Worm (Caenorhabditis elegans) whole organism, L1 larva: Measurements from ENCODE around the gene str-109.

Experiments
- C16A3.4 ChIP-seq: fragments of 150-350 bp; optimal IDR thresholded peaks from 2 replicates; lab custom pipeline; 2014; ENCODE audit warnings: missing biosample characterization, missing genetic modification characterization
- C34B4.2 ChIP-seq: sonication (generic microtip); optimal IDR thresholded peaks from 2 replicates; lab custom pipeline; 2017; ENCODE audit warnings: mild to moderate bottlenecking, missing genetic modification characterization, missing compliant biosample characterization
- ama-1 ChIP-seq: fragments of 150-350 bp; optimal IDR thresholded peaks from 2 replicates; lab custom pipeline; 2014
- blmp-1 ChIP-seq: fragments of 150-350 bp; optimal IDR thresholded peaks from 2 replicates; lab custom pipeline; 2014; ENCODE audit warnings: missing biosample characterization, missing genetic modification characterization
- ceh-63 ChIP-seq: fragments of 200-800 bp; sonication (Bioruptor generic); optimal IDR thresholded peaks from 2 replicates; lab custom pipeline; 2018; ENCODE audit warnings: mild to moderate bottlenecking, missing genetic modification characterization, missing compliant biosample characterization
- ceh-82 ChIP-seq, 3 experiments: fragments of 150-350 bp in 1 of 3; sonication (generic microtip) in 2 of 3; optimal IDR thresholded peaks; 2 replicates each; lab custom pipeline; 2014 to 2017; ENCODE audit warnings: missing biosample characterization in 3 of 3, missing genetic modification characterization in 3 of 3
- ces-1 ChIP-seq: fragments of 150-350 bp; optimal IDR thresholded peaks from 2 replicates; lab custom pipeline; 2014; ENCODE audit warnings: missing biosample characterization, missing genetic modification reagents, missing genetic modification characterization
- efl-1 ChIP-seq, 4 experiments: fragments of 150-350 bp; optimal IDR thresholded peaks in 3 of 4; peaks in 1 of 4; 1 replicate in 1 of 4; 2 replicates in 3 of 4; lab custom pipeline; 2014; ENCODE audit warnings: missing biosample characterization in 2 of 4, missing genetic modification characterization in 2 of 4, missing genetic modification reagents in 2 of 4
- egl-27 ChIP-seq, 2 experiments: fragments of 150-350 bp in 1 of 2; sonication (generic microtip); optimal IDR thresholded peaks; 3 replicates each; lab custom pipeline; 2017 to 2018; ENCODE audit warnings: missing biosample characterization in 2 of 2, missing genetic modification characterization in 2 of 2, missing genetic modification reagents in 2 of 2
- elt-2 ChIP-seq: sonication (generic microtip); optimal IDR thresholded peaks from 2 replicates; lab custom pipeline; 2016; ENCODE audit warnings: missing genetic modification characterization, mild to moderate bottlenecking, inconsistent platforms, missing compliant biosample characterization, missing genetic modification reagents
- fkh-10 ChIP-seq: sonication (generic microtip); optimal IDR thresholded peaks from 2 replicates; lab custom pipeline; 2017; ENCODE audit warnings: missing biosample characterization, missing genetic modification reagents, missing genetic modification characterization
- fkh-8 ChIP-seq: sonication (generic microtip); optimal IDR thresholded peaks from 2 replicates; lab custom pipeline; 2016; ENCODE audit warnings: mild to moderate bottlenecking, missing genetic modification characterization, missing compliant biosample characterization
- grh-1 ChIP-seq: fragments of 200-800 bp; sonication (Bioruptor generic); IDR thresholded peaks from 2 replicates; pipeline ENCODE4 v1.3.6; 2022; ENCODE audit warnings: missing genetic modification reagents, missing genetic modification characterization, missing compliant biosample characterization
- hpl-2 ChIP-seq: fragments of 150-350 bp; optimal IDR thresholded peaks from 2 replicates; lab custom pipeline; 2014; ENCODE audit warnings: missing biosample characterization, missing genetic modification reagents, missing genetic modification characterization
- jun-1 ChIP-seq: fragments of 150-350 bp; optimal IDR thresholded peaks from 2 replicates; lab custom pipeline; 2014; ENCODE audit warnings: missing biosample characterization, missing genetic modification reagents, missing genetic modification characterization
- lin-13 ChIP-seq: fragments of 150-350 bp; optimal IDR thresholded peaks from 2 replicates; lab custom pipeline; 2014; ENCODE audit warnings: missing biosample characterization, missing genetic modification reagents, missing genetic modification characterization
- lin-15B ChIP-seq: fragments of 150-350 bp; sonication (generic microtip); optimal IDR thresholded peaks from 3 replicates; lab custom pipeline; 2014; ENCODE audit warnings: missing biosample characterization, missing genetic modification characterization
- mdl-1 ChIP-seq, 2 experiments: fragments of 150-350 bp; optimal IDR thresholded peaks; 2 replicates each; lab custom pipeline; 2014 to 2017; ENCODE audit warnings: missing biosample characterization in 2 of 2, missing genetic modification characterization in 2 of 2, inconsistent platforms in 1 of 2
- mep-1 ChIP-seq: fragments of 150-350 bp; optimal IDR thresholded peaks from 2 replicates; lab custom pipeline; 2014; ENCODE audit warnings: missing biosample characterization, missing genetic modification characterization
- nhr-11 ChIP-seq: fragments of 150-350 bp; optimal IDR thresholded peaks from 2 replicates; lab custom pipeline; 2014; ENCODE audit warnings: missing biosample characterization, missing genetic modification characterization
- nhr-19 ChIP-seq: fragments of 200-800 bp; sonication (Bioruptor generic); conservative IDR thresholded peaks from 2 replicates; pipeline ENCODE4 v1.3.6; 2022; ENCODE audit warnings: missing genetic modification characterization, missing compliant biosample characterization
- nhr-237 ChIP-seq: fragments of 150-350 bp; optimal IDR thresholded peaks from 2 replicates; lab custom pipeline; 2014; ENCODE audit warnings: missing biosample characterization, missing genetic modification characterization
- nhr-71 ChIP-seq: sonication (generic microtip); optimal IDR thresholded peaks from 2 replicates; lab custom pipeline; 2016; ENCODE audit warnings: mild to moderate bottlenecking, missing genetic modification characterization, moderate library complexity, missing compliant biosample characterization
- nhr-84 ChIP-seq: sonication (generic microtip); optimal IDR thresholded peaks from 2 replicates; lab custom pipeline; 2017; ENCODE audit warnings: missing biosample characterization, missing genetic modification characterization
- nhr-85 ChIP-seq: sonication (generic microtip); peaks from one replicate; lab custom pipeline; 2016; ENCODE audit warnings: missing genetic modification characterization, inconsistent platforms, missing compliant biosample characterization
- rnt-1 ChIP-seq: sonication (generic microtip); optimal IDR thresholded peaks from 2 replicates; lab custom pipeline; 2016; ENCODE audit warnings: mild to moderate bottlenecking, missing genetic modification characterization, moderate library complexity, missing compliant biosample characterization
- skn-1 ChIP-seq: fragments of 150-350 bp; optimal IDR thresholded peaks from 2 replicates; lab custom pipeline; 2014; ENCODE audit warnings: missing biosample characterization, missing genetic modification characterization
- snpc-4 ChIP-seq: fragments of 150-350 bp; optimal IDR thresholded peaks from 2 replicates; lab custom pipeline; 2014; ENCODE audit warnings: missing biosample characterization, missing genetic modification characterization
- sptf-1 ChIP-seq: fragments of 150-350 bp; optimal IDR thresholded peaks from 2 replicates; lab custom pipeline; 2014; ENCODE audit warnings: missing biosample characterization, missing genetic modification characterization
- sup-37 ChIP-seq: fragments of 200-800 bp; sonication (Bioruptor generic); optimal IDR thresholded peaks from 2 replicates; lab custom pipeline; 2018; ENCODE audit warnings: mild to moderate bottlenecking, missing genetic modification characterization, missing compliant biosample characterization
- tlp-1 ChIP-seq: fragments of 150-350 bp; optimal IDR thresholded peaks from 2 replicates; lab custom pipeline; 2014; ENCODE audit warnings: missing biosample characterization, missing genetic modification characterization
- unc-62 ChIP-seq: fragments of 150-350 bp; optimal IDR thresholded peaks from 2 replicates; lab custom pipeline; 2014; ENCODE audit warnings: missing biosample characterization, missing genetic modification reagents, missing genetic modification characterization
- unc-86 ChIP-seq: sonication (generic microtip); optimal IDR thresholded peaks from 2 replicates; lab custom pipeline; 2016; ENCODE audit warnings: missing genetic modification characterization, missing compliant biosample characterization
- vab-15 ChIP-seq: sonication (generic microtip); optimal IDR thresholded peaks from 2 replicates; lab custom pipeline; 2017; ENCODE audit warnings: missing genotype, mild to moderate bottlenecking, missing genetic modification characterization, missing compliant biosample characterization
- zip-4 ChIP-seq: fragments of 200-800 bp; sonication (Bioruptor generic); optimal IDR thresholded peaks from 2 replicates; lab custom pipeline; 2018; ENCODE audit warnings: mild to moderate bottlenecking, missing genetic modification characterization, moderate library complexity, missing compliant biosample characterization

Gene str-109

ce11 chrV:16160087-16160486 is 1.9 kb downstream of the str-109 start:
- peak; percentile 2 for TF ChIP-seq snpc-4 (tag; lab: Kevin White, UChicago)
- TF ChIP-seq nhr-85 (tag; lab: Kevin White, UChicago) = no peak
- no peak for TF ChIP-seq nhr-11 (tag; lab: Kevin White, UChicago)
- no peak for TF ChIP-seq rnt-1 (tag; lab: Kevin White, UChicago)
- peak; percentile 24 for TF ChIP-seq elt-2 (tag; lab: Kevin White, UChicago)
- no peak for TF ChIP-seq jun-1 (tag; lab: Kevin White, UChicago)
- peak; percentile 79 for TF ChIP-seq zip-4 (GFP tag; lab: Kevin White, UChicago)
- TF ChIP-seq unc-86 (tag; lab: Kevin White, UChicago) = no peak
- peak; percentile 2 for TF ChIP-seq skn-1 (tag; lab: Kevin White, UChicago)
- peak in 1 of 2 experiments; percentile 9 for TF ChIP-seq efl-1 (optimal IDR thresholded peaks at IDR 0.05; lab: Kevin White, UChicago)
- peak in 1 of 2 experiments; percentile 4 for TF ChIP-seq efl-1 (GFP tag; optimal IDR thresholded peaks at IDR 0.05 in 1 of 2; lab: Kevin White, UChicago)
- TF ChIP-seq grh-1 (GFP tag; lab: Robert Waterston, UW) = no peak
- TF ChIP-seq, all 84 proteins: peak for 5

- TF ChIP-seq ces-1 (no peak), hpl-2 (GFP tag; lab: Kevin White, UChicago) (no peak), ceh-82 (tag; optimal IDR thresholded peaks at IDR 0.05; lab: Kevin White, UChicago) (no peak), grh-1 (GFP tag; lab: Robert Waterston, UW) (no peak), blmp-1 (no peak), rnt-1 (tag; lab: Kevin White, UChicago) (no peak), nhr-19 (GFP tag; lab: Robert Waterston, UW) (no peak)
Measured at ce11 chrV:16159594-16159993, 2.4 kb downstream of the str-109 start, which contains the start of gene F10A3.17. F10A3.17 (minus strand) TSS chrV:16159694.

ce11 chrV:16158391-16158790 is 3.6 kb downstream of the str-109 start, which contains the start of gene str-99:
str-99 (minus strand) TSS chrV:16158491.
- TF ChIP-seq zip-4 (GFP tag; lab: Kevin White, UChicago) = no peak
- TF ChIP-seq vab-15 (tag; lab: Kevin White, UChicago) = no peak
- no peak for TF ChIP-seq sup-37
- TF ChIP-seq jun-1 (tag; lab: Kevin White, UChicago) = no peak
- TF ChIP-seq lin-13 = no peak
- no peak for TF ChIP-seq nhr-237 (tag; lab: Kevin White, UChicago)
- TF ChIP-seq elt-2 (tag; lab: Kevin White, UChicago) = no peak
- TF ChIP-seq fkh-10 (GFP tag; lab: Kevin White, UChicago) = no peak
- no peak for TF ChIP-seq C34B4.2 (tag; lab: Kevin White, UChicago)
- no peak for TF ChIP-seq mep-1
- no peak for TF ChIP-seq ceh-63 (GFP tag; lab: Kevin White, UChicago)
- no peak for TF ChIP-seq mdl-1 (tag; optimal IDR thresholded peaks at IDR 0.05; lab: Kevin White, UChicago)
- no peak for TF ChIP-seq lin-15B (tag; lab: Kevin White, UChicago)
- TF ChIP-seq tlp-1 (tag; lab: Kevin White, UChicago) = no peak
- TF ChIP-seq skn-1 (tag; lab: Kevin White, UChicago) = no peak
- no peak for TF ChIP-seq sptf-1

ce11 chrV:16155111-16155510 is 6.9 kb downstream of the str-109 start, which contains the start of gene str-97:
str-97 (minus strand) TSS chrV:16155211.
- TF ChIP-seq nhr-84 (no peak), fkh-10 (GFP tag; lab: Kevin White, UChicago) (no peak), ama-1 (lab: Kevin White, UChicago) (no peak), egl-27 (tag; optimal IDR thresholded peaks at IDR 0.05; lab: Kevin White, UChicago) (no peak), fkh-8 (tag; lab: Kevin White, UChicago) (no peak), unc-62 (GFP tag; lab: Kevin White, UChicago) (no peak), C16A3.4 (tag; lab: Kevin White, UChicago) (no peak), nhr-71 (tag; lab: Kevin White, UChicago) (no peak)
